Worm (Caenorhabditis elegans) whole organism, early embryonic: ENCODE data around the gene C39D10.8.

Experiments used
- B0310.2 ChIP-seq: sonication (generic microtip); optimal IDR thresholded peaks from 2 replicates; lab custom pipeline; 2016; ENCODE audit warnings: mild to moderate bottlenecking, missing genetic modification characterization, missing compliant biosample characterization
- F13C5.2 ChIP-seq: sonication (generic microtip); optimal IDR thresholded peaks from 2 replicates; lab custom pipeline; 2017; ENCODE audit warnings: mild to moderate bottlenecking, missing genetic modification characterization, inconsistent platforms, missing compliant biosample characterization
- aly-1 ChIP-seq: sonication (generic microtip); optimal IDR thresholded peaks from 2 replicates; lab custom pipeline; 2016; ENCODE audit warnings: missing genetic modification characterization, missing compliant biosample characterization
- ama-1 ChIP-seq: fragments of 150-350 bp; optimal IDR thresholded peaks from 2 replicates; lab custom pipeline; 2014
- ceh-13 ChIP-seq: fragments of 200-800 bp; sonication (Bioruptor generic); optimal IDR thresholded peaks from 2 replicates; lab custom pipeline; 2018; ENCODE audit warnings: mild to moderate bottlenecking, missing genetic modification characterization, missing compliant biosample characterization
- ceh-36 ChIP-seq: sonication (generic microtip); optimal IDR thresholded peaks from 2 replicates; lab custom pipeline; 2016; ENCODE audit warnings: missing genetic modification characterization, inconsistent platforms, missing compliant biosample characterization
- ets-7 ChIP-seq: sonication (generic microtip); optimal IDR thresholded peaks from 2 replicates; lab custom pipeline; 2016; ENCODE audit warnings: missing genotype, missing genetic modification characterization, missing compliant biosample characterization
- flt-1 ChIP-seq: fragments of 200-800 bp; sonication (Bioruptor generic); IDR thresholded peaks from 2 replicates; pipeline ENCODE4 v1.3.6; 2022; ENCODE audit warnings: missing genetic modification characterization, missing compliant biosample characterization
- hmbx-1 ChIP-seq: sonication (generic microtip); optimal IDR thresholded peaks from 2 replicates; lab custom pipeline; 2016; ENCODE audit warnings: mild to moderate bottlenecking, missing genetic modification characterization, missing compliant biosample characterization
- hmg-4 ChIP-seq: fragments of 200-800 bp; sonication (Bioruptor generic); optimal IDR thresholded peaks from 2 replicates; lab custom pipeline; 2018; ENCODE audit warnings: mild to moderate bottlenecking, missing genetic modification characterization, missing compliant biosample characterization
- hnd-1 ChIP-seq: sonication (generic microtip); optimal IDR thresholded peaks from 2 replicates; lab custom pipeline; 2016; ENCODE audit warnings: missing genetic modification characterization, missing compliant biosample characterization
- pes-1 ChIP-seq: fragments of 200-800 bp; sonication (Bioruptor generic); IDR thresholded peaks from 2 replicates; pipeline ENCODE4 v1.3.6; 2022; ENCODE audit warnings: missing genetic modification reagents, missing genetic modification characterization, missing compliant biosample characterization
- scrt-1 ChIP-seq: fragments of 200-800 bp; sonication (Bioruptor generic); IDR thresholded peaks from 2 replicates; pipeline ENCODE4 v1.3.6; 2022; ENCODE audit warnings: missing genetic modification characterization, missing compliant biosample characterization
- sea-1 ChIP-seq: fragments of 200-800 bp; sonication (Bioruptor generic); conservative IDR thresholded peaks from 2 replicates; pipeline ENCODE4 v1.3.6; 2022; ENCODE audit warnings: missing genetic modification characterization, missing compliant biosample characterization
- tbx-11 ChIP-seq: fragments of 200-800 bp; sonication (Bioruptor generic); IDR thresholded peaks from 2 replicates; pipeline ENCODE4 v1.3.6; 2022; ENCODE audit warnings: missing genetic modification characterization, missing compliant biosample characterization
- tbx-37 ChIP-seq: fragments of 200-800 bp; sonication (Bioruptor generic); conservative IDR thresholded peaks from 2 replicates; pipeline ENCODE4 v1.3.6; 2022; ENCODE audit warnings: missing genetic modification reagents, missing genetic modification characterization, missing compliant biosample characterization
- tra-4 ChIP-seq: sonication (generic microtip); optimal IDR thresholded peaks from 2 replicates; lab custom pipeline; 2017; ENCODE audit warnings: missing genetic modification characterization, missing compliant biosample characterization

C39D10.8 gene

DNA sequence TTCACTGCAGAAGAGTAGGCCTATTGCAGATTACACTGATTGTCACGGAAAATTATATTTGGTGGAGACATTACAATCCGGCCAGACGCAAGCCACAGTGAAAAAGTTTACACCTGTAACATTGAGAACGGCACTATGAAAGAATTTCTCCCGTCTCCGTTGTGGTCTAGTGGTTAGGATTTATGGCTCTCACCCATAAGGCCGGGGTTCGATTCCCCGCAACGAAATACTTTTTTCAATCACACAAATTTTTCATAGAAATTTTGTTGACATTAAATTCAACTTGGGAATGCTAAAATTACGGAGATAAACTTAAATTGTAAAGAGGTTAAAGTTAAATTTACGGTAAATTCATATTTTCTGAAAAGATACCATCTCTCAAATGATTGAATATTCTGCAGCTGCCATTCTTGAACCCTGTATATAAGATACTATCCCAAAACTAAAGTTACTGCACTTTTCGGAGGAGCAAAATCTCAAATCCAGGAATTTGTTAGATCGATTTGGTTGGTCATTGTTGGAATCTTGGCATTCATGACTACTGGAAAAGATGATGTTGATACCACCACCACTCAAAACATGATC, 25.8 kb upstream of the C39D10.8 start, which contains the start of gene C39D10.1:
TSS of gene C39D10.1 (plus strand) at position 535 of the 585 bp plus-strand sequence.
- TF ChIP-seq ets-7 (tag; lab: Kevin White, UChicago) (no peak), pes-1 (GFP tag; lab: Robert Waterston, UW) (no peak), hmg-4 (GFP tag; lab: Kevin White, UChicago) (no peak), tbx-11 (GFP tag; lab: Robert Waterston, UW) (no peak), tra-4 (tag; lab: Kevin White, UChicago) (no peak), ama-1 (no peak), hnd-1 (no peak), F13C5.2 (no peak), ceh-13 (GFP tag; lab: Kevin White, UChicago) (no peak)

DNA sequence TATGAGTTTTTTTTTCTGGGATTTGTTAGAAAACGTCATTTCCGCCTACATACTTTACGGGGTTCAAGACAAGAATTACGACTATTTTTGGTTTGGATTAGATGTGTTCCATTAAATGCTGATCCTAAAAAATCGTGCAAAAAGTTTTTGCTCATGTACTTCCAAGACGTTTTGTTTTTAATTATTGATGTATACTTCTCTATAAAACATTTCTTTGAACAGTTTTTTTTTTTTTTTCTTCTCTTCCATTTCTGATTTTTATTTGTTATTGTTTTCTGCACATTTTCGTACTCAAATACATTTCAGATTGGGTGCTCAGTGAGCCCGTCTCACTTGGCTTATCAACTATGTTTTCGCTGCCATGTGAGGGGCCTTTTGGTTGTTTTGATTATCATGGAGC, 22.2 kb upstream of the C39D10.8 start, which contains the start of gene C39D10.11:
TSS of gene C39D10.11 (plus strand) at position 301 of the 400 bp plus-strand sequence.
- TF ChIP-seq ama-1 (no peak), tbx-11 (GFP tag; lab: Robert Waterston, UW) (no peak), ceh-36 (tag; lab: Kevin White, UChicago) (no peak), tbx-37 (GFP tag; lab: Robert Waterston, UW) (no peak), aly-1 (tag; lab: Kevin White, UChicago) (no peak), pes-1 (GFP tag; lab: Robert Waterston, UW) (no peak), sea-1 (no peak), ets-7 (tag; lab: Kevin White, UChicago) (no peak), B0310.2 (tag; lab: Kevin White, UChicago) (no peak), scrt-1 (no peak), tra-4 (tag; lab: Kevin White, UChicago) (no peak), hnd-1 (no peak), hmbx-1 (tag; lab: Kevin White, UChicago) (no peak), F13C5.2 (no peak), flt-1 (GFP tag; lab: Robert Waterston, UW) (no peak), ceh-13 (GFP tag; lab: Kevin White, UChicago) (no peak), hmg-4 (GFP tag; lab: Kevin White, UChicago) (no peak)

- no peak for TF ChIP-seq tbx-11 (GFP tag; lab: Robert Waterston, UW)
- TF ChIP-seq hmbx-1 (tag; lab: Kevin White, UChicago): no peak
- TF ChIP-seq tra-4 (tag; lab: Kevin White, UChicago): no peak
- TF ChIP-seq ceh-13 (GFP tag; lab: Kevin White, UChicago): no peak
- no peak for TF ChIP-seq aly-1 (tag; lab: Kevin White, UChicago)
- TF ChIP-seq tbx-37 (GFP tag; lab: Robert Waterston, UW): no peak
- TF ChIP-seq ets-7 (tag; lab: Kevin White, UChicago): no peak
- TF ChIP-seq hnd-1: no peak
- TF ChIP-seq sea-1: no peak
- TF ChIP-seq pes-1 (GFP tag; lab: Robert Waterston, UW): no peak
- no peak for TF ChIP-seq flt-1 (GFP tag; lab: Robert Waterston, UW)
- no peak for TF ChIP-seq F13C5.2
- no peak for TF ChIP-seq ceh-36 (tag; lab: Kevin White, UChicago)
- TF ChIP-seq scrt-1: no peak
- no peak for TF ChIP-seq hmg-4 (GFP tag; lab: Kevin White, UChicago)
- no peak for TF ChIP-seq ama-1
- no peak for TF ChIP-seq B0310.2 (tag; lab: Kevin White, UChicago)
Observed at ce11 chrX:7901840-7902239, 21.1 kb upstream of the C39D10.8 start.

DNA sequence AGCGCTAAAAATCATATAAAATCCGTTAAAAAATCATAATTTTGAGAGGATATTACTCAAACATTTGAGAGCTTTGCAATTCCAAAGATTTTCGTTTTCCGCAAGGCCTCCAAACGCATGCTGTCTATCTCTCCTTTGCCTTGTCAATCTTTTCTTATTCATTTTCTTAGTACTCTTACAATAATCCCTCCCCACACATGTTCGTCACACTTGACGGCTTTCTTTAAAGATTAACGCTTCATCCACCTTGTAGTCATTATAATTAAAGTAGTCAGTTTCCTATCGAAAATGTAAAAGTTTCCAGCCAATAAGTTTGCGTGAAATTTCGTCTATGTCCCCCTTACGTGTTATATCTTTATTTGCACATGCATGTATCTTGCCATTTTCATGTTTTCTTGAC, 19.4 kb upstream of the C39D10.8 start:
- no peak for TF ChIP-seq tra-4 (tag; lab: Kevin White, UChicago)
- TF ChIP-seq hmbx-1 (tag; lab: Kevin White, UChicago): no peak
- no peak for TF ChIP-seq pes-1 (GFP tag; lab: Robert Waterston, UW)
- TF ChIP-seq aly-1 (tag; lab: Kevin White, UChicago): no peak
- no peak for TF ChIP-seq hnd-1
- no peak for TF ChIP-seq tbx-11 (GFP tag; lab: Robert Waterston, UW)
- no peak for TF ChIP-seq ama-1
- TF ChIP-seq flt-1 (GFP tag; lab: Robert Waterston, UW): no peak
- no peak for TF ChIP-seq ets-7 (tag; lab: Kevin White, UChicago)
- no peak for TF ChIP-seq hmg-4 (GFP tag; lab: Kevin White, UChicago)

ce11 chrX:7898131-7898530, 17.4 kb upstream of the C39D10.8 start:
- TF ChIP-seq ets-7 (tag; lab: Kevin White, UChicago) (no peak), ama-1 (no peak), F13C5.2 (no peak), aly-1 (tag; lab: Kevin White, UChicago) (no peak), tbx-11 (GFP tag; lab: Robert Waterston, UW) (no peak), hmbx-1 (tag; lab: Kevin White, UChicago) (no peak), ceh-13 (GFP tag; lab: Kevin White, UChicago) (no peak), pes-1 (GFP tag; lab: Robert Waterston, UW) (no peak), B0310.2 (tag; lab: Kevin White, UChicago) (no peak), flt-1 (GFP tag; lab: Robert Waterston, UW) (no peak), tbx-37 (GFP tag; lab: Robert Waterston, UW) (no peak), hnd-1 (no peak), scrt-1 (no peak), tra-4 (tag; lab: Kevin White, UChicago) (no peak), ceh-36 (tag; lab: Kevin White, UChicago) (no peak), hmg-4 (GFP tag; lab: Kevin White, UChicago) (no peak), sea-1 (no peak)

- TF ChIP-seq flt-1 (GFP tag; lab: Robert Waterston, UW) (no peak), aly-1 (tag; lab: Kevin White, UChicago) (no peak), tra-4 (tag; lab: Kevin White, UChicago) (no peak), ceh-36 (tag; lab: Kevin White, UChicago) (no peak), hmbx-1 (tag; lab: Kevin White, UChicago) (no peak), sea-1 (no peak), B0310.2 (tag; lab: Kevin White, UChicago) (no peak)
Observed at ce11 chrX:7897690-7898089, 16.9 kb upstream of the C39D10.8 start, which contains the start of gene latd-1. latd-1 (minus strand) TSS chrX:7897790.

DNA sequence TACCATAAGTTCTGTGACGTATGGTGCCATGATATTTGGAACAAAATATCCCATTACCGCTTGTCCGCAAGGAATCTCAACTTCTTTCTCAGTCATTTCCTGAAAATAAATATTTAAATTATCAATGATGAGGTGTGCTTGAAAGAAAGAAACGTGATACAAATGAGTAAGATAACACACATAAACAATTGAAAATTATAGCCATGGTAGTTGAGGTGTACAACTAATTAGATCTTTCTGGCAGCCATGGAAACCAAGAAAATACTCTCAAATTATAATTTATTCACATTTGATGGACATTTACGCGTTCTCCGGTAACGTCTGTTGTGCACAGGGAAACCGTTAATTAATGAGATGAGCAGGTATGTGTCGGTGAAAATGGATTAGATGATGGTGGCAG, 11.5 kb upstream of the C39D10.8 start, which contains the start of gene C39D10.5:
TSS of gene C39D10.5 (minus strand) at position 101 of the 400 bp plus-strand sequence.
- no peak for TF ChIP-seq tra-4 (tag; lab: Kevin White, UChicago)
- TF ChIP-seq sea-1: no peak
- no peak for TF ChIP-seq scrt-1
- TF ChIP-seq ama-1: no peak
- no peak for TF ChIP-seq hnd-1
- no peak for TF ChIP-seq flt-1 (GFP tag; lab: Robert Waterston, UW)
